Fruit fly (Drosophila melanogaster): ENCODE measurements around the gene CG6660.

CG6660 gene

DNA sequence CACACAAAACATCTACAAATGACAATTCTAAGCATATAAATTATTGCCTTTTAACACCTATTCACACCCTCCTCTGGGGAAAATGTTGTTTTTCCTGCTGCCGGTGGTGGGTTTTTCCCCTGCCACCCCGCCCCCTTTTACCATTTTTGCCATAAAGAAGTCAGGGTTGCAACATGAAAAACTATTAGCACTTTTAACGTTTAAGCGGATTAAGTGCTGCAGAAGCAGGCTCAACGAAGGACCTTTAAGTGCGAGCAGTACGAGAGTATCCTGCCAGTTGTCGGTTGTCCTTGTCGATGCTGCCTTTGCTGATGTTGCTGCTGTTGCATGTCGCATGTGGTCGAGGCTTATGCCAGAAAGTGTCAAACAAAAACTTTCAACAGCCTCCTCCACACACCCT lies 27.8 kb upstream of the CG6660 start:
- no peak for TF ChIP-seq bab1 (GFP tag; optimal IDR thresholded peaks at IDR 0.05)
- TF ChIP-seq Clk (GFP tag; optimal IDR thresholded peaks at IDR 0.05): no peak
- no peak for TF ChIP-seq kay (GFP tag; ENCODE audit: borderline replicate concordance)
- no peak for TF ChIP-seq CG7045 (GFP tag; optimal IDR thresholded peaks at IDR 0.05)
- TF ChIP-seq CG11617 (GFP tag; optimal IDR thresholded peaks at IDR 0.05): no peak
- TF ChIP-seq Crg-1 (GFP tag; optimal IDR thresholded peaks at IDR 0.05): no peak
- no peak for TF ChIP-seq pad (GFP tag; optimal IDR thresholded peaks at IDR 0.05)
- no peak for TF ChIP-seq Hr96 (GFP tag; optimal IDR thresholded peaks at IDR 0.05)
- TF ChIP-seq CG1620 (GFP tag; optimal IDR thresholded peaks at IDR 0.05): no peak
- TF ChIP-seq CG14711 (tag; optimal IDR thresholded peaks at IDR 0.05): no peak
- no peak for TF ChIP-seq ovo (GFP tag; optimal IDR thresholded peaks at IDR 0.05)
- TF ChIP-seq toe (GFP tag; optimal IDR thresholded peaks at IDR 0.05): no peak
- TF ChIP-seq CG7101 (tag; optimal IDR thresholded peaks at IDR 0.05): no peak
- TF ChIP-seq CG33017 (tag; optimal IDR thresholded peaks at IDR 0.05): no peak
- no peak for TF ChIP-seq CG5204 (GFP tag; optimal IDR thresholded peaks at IDR 0.05)
- TF ChIP-seq Mnt (GFP tag; optimal IDR thresholded peaks at IDR 0.05): no peak
- no peak for TF ChIP-seq tj (GFP tag; optimal IDR thresholded peaks at IDR 0.05)

DNA sequence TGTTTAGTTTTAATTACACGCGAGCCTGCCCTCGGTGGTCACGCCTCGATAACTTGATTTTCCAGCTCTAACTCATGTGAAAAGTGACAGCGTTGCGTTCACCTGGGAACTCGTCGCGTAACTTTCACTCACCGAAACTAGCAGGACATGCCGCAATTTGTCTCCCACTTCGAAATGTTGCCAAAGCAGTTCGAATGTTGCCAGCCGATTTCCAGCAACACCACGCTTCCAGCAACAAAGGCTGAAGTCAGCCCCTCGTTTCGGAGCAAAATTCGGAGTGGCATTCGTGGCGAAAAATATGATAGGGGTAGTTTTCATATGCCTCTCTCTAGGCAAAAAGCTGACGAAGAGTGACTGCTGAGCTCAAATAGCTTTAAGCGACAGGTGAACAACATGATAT lies 24.8 kb upstream of the CG6660 start:
- TF ChIP-seq pad (GFP tag; optimal IDR thresholded peaks at IDR 0.05): peak; percentile 43
- no peak for TF ChIP-seq bab1 (GFP tag; optimal IDR thresholded peaks at IDR 0.05)
- TF ChIP-seq CG33017 (tag; optimal IDR thresholded peaks at IDR 0.05): no peak

DNA sequence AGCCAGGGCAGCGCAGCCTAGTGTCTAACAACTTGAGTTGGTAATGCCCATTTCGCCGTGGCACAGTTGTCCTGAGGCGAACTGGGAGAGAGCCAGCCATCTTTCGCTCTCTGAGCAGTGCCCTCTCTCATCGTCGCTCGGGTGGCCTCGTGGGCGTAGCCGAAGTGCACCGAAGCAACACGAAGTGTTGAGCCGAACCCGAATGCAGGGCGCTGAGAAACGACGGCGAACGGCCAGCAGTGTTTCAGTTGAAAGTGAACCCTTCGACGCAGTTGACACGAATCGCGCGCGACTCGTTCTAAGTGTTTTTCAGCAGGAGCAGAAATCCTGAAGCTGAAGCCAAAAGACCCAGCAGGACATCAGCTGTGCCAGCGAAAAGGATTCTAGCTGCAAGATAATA lies 24.1 kb upstream of the CG6660 start, which contains the start of gene klg:
klg (plus strand) TSS at position 244 of the 400 bp plus-strand sequence.
- no peak for TF ChIP-seq kay (GFP tag; ENCODE audit: borderline replicate concordance)
- no peak for TF ChIP-seq Clk (GFP tag; optimal IDR thresholded peaks at IDR 0.05)
- no peak for TF ChIP-seq CG12768 (GFP tag; optimal IDR thresholded peaks at IDR 0.05)
- TF ChIP-seq Crg-1 (GFP tag; optimal IDR thresholded peaks at IDR 0.05): no peak
- no peak for TF ChIP-seq ovo (GFP tag; optimal IDR thresholded peaks at IDR 0.05)
- TF ChIP-seq Mnt (GFP tag; optimal IDR thresholded peaks at IDR 0.05): no peak
- no peak for TF ChIP-seq CG33017 (tag; optimal IDR thresholded peaks at IDR 0.05)
- TF ChIP-seq tj (GFP tag; optimal IDR thresholded peaks at IDR 0.05): no peak
- no peak for TF ChIP-seq CG1620 (GFP tag; optimal IDR thresholded peaks at IDR 0.05)
- TF ChIP-seq CG11617 (GFP tag; optimal IDR thresholded peaks at IDR 0.05): no peak
- TF ChIP-seq cnc (optimal IDR thresholded peaks at IDR 0.05): no peak
- TF ChIP-seq pad (GFP tag; optimal IDR thresholded peaks at IDR 0.05): no peak
- TF ChIP-seq cic (GFP tag; optimal IDR thresholded peaks at IDR 0.05): no peak
- TF ChIP-seq CG7101 (tag; optimal IDR thresholded peaks at IDR 0.05): no peak
- no peak for TF ChIP-seq CG14711 (tag; optimal IDR thresholded peaks at IDR 0.05)
- no peak for TF ChIP-seq Hr96 (GFP tag; optimal IDR thresholded peaks at IDR 0.05)

DNA sequence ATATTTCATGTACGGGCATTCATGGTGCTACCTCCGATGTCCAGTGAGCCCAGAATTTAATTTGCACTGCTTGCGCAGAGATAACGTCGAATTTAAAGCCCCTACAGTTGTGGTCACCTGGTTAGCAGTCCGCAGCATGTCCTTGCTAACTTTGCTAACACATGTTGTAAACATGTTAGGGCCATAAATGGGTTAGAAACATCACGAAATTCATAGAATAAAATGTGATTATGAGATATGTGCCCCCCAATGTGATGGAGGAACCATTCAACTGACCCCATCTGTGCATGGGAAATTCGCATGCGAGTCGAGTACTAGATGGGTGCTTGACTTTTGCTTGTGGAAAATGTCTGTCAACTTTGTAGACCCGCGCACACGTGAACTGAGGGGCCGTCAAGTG lies 12.1 kb upstream of the CG6660 start:
- TF ChIP-seq Hr96 (GFP tag; optimal IDR thresholded peaks at IDR 0.05): no peak
- TF ChIP-seq CG33017 (tag; optimal IDR thresholded peaks at IDR 0.05): no peak
- no peak for TF ChIP-seq CG1620 (GFP tag; optimal IDR thresholded peaks at IDR 0.05)
- no peak for TF ChIP-seq Crg-1 (GFP tag; optimal IDR thresholded peaks at IDR 0.05)
- TF ChIP-seq Mnt (GFP tag; optimal IDR thresholded peaks at IDR 0.05): no peak
- TF ChIP-seq kay (GFP tag; ENCODE audit: borderline replicate concordance): no peak
- TF ChIP-seq bab1 (GFP tag; optimal IDR thresholded peaks at IDR 0.05): no peak
- no peak for TF ChIP-seq CG12768 (GFP tag; optimal IDR thresholded peaks at IDR 0.05)
- TF ChIP-seq CG11617 (GFP tag; optimal IDR thresholded peaks at IDR 0.05): no peak
- TF ChIP-seq cic (GFP tag; optimal IDR thresholded peaks at IDR 0.05): no peak
- no peak for TF ChIP-seq pad (GFP tag; optimal IDR thresholded peaks at IDR 0.05)
- TF ChIP-seq CG14711 (tag; optimal IDR thresholded peaks at IDR 0.05): no peak
- no peak for TF ChIP-seq Clk (GFP tag; optimal IDR thresholded peaks at IDR 0.05)
- TF ChIP-seq ovo (GFP tag; optimal IDR thresholded peaks at IDR 0.05): no peak
- no peak for TF ChIP-seq toe (GFP tag; optimal IDR thresholded peaks at IDR 0.05)
- TF ChIP-seq CG7045 (GFP tag; optimal IDR thresholded peaks at IDR 0.05): no peak
- no peak for TF ChIP-seq CG5204 (GFP tag; optimal IDR thresholded peaks at IDR 0.05)
- TF ChIP-seq CG7101 (tag; optimal IDR thresholded peaks at IDR 0.05): no peak
- no peak for TF ChIP-seq tj (GFP tag; optimal IDR thresholded peaks at IDR 0.05)

DNA sequence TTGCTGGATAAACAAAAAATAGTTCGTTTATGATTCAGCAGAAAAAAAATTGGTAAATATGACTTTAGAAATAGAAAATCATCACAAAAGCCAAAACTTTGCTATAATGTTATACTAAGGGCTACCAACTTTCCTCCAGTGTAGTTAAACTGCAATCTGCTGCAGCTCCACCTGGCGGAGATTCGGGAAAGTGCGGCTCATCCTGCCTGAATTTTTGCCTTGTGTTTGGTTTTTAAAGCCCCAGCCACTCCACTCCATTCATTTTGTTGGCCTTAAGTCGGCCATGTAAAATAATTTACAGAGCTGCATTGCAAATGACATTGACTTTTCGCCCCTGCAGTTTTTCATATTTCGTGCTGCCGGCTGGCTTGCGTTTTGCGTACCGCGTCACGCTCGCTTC lies 42.1 kb downstream of the CG6660 start:
- TF ChIP-seq cic (GFP tag; optimal IDR thresholded peaks at IDR 0.05) (no peak), ovo (GFP tag; optimal IDR thresholded peaks at IDR 0.05) (no peak), Mnt (GFP tag; optimal IDR thresholded peaks at IDR 0.05) (no peak), CG7101 (tag; optimal IDR thresholded peaks at IDR 0.05) (no peak), CG7045 (GFP tag; optimal IDR thresholded peaks at IDR 0.05) (no peak), kay (GFP tag; ENCODE audit: borderline replicate concordance) (no peak), tj (GFP tag; optimal IDR thresholded peaks at IDR 0.05) (no peak), toe (GFP tag; optimal IDR thresholded peaks at IDR 0.05) (no peak), CG12768 (GFP tag; optimal IDR thresholded peaks at IDR 0.05) (no peak), CG11617 (GFP tag; optimal IDR thresholded peaks at IDR 0.05) (no peak), CG5204 (GFP tag; optimal IDR thresholded peaks at IDR 0.05) (no peak), Crg-1 (GFP tag; optimal IDR thresholded peaks at IDR 0.05) (no peak), CG33017 (tag; optimal IDR thresholded peaks at IDR 0.05) (no peak), bab1 (GFP tag; optimal IDR thresholded peaks at IDR 0.05) (no peak), pad (GFP tag; optimal IDR thresholded peaks at IDR 0.05) (no peak), CG1620 (GFP tag; optimal IDR thresholded peaks at IDR 0.05) (no peak), CG14711 (tag; optimal IDR thresholded peaks at IDR 0.05) (no peak), cnc (optimal IDR thresholded peaks at IDR 0.05) (no peak), Clk (GFP tag; optimal IDR thresholded peaks at IDR 0.05) (no peak), Hr96 (GFP tag; optimal IDR thresholded peaks at IDR 0.05) (no peak)

DNA sequence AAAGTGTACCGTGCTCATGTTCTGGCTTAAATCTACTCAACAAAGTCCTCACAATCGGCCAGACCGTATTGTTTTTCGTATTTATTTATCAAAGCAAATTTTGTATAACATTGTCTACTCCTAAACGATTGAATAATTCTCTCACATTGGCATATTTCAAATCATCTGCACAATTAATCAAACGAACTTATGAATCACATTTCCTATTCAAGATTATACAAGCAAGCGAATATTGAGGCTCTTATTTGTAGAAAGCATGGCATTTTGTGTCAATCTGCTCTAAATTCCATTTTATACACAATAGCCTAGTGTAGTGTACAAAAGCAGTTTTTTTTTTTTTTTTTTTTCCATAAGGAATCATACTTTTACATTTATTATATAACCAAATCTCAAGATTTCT lies 42.8 kb downstream of the CG6660 start, which contains the start of gene Tpl94D:
Tpl94D (plus strand) TSS at position 301 of the 400 bp plus-strand sequence.
- TF ChIP-seq bab1 (GFP tag; optimal IDR thresholded peaks at IDR 0.05) (no peak), Hr96 (GFP tag; optimal IDR thresholded peaks at IDR 0.05) (no peak), cic (GFP tag; optimal IDR thresholded peaks at IDR 0.05) (no peak), Mnt (GFP tag; optimal IDR thresholded peaks at IDR 0.05) (no peak), tj (GFP tag; optimal IDR thresholded peaks at IDR 0.05) (no peak), Crg-1 (GFP tag; optimal IDR thresholded peaks at IDR 0.05) (no peak), CG7101 (tag; optimal IDR thresholded peaks at IDR 0.05) (no peak), CG1620 (GFP tag; optimal IDR thresholded peaks at IDR 0.05) (no peak), CG5204 (GFP tag; optimal IDR thresholded peaks at IDR 0.05) (no peak), CG12768 (GFP tag; optimal IDR thresholded peaks at IDR 0.05) (no peak), ovo (GFP tag; optimal IDR thresholded peaks at IDR 0.05) (no peak), Clk (GFP tag; optimal IDR thresholded peaks at IDR 0.05) (no peak), pad (GFP tag; optimal IDR thresholded peaks at IDR 0.05) (no peak), CG11617 (GFP tag; optimal IDR thresholded peaks at IDR 0.05) (no peak), CG7045 (GFP tag; optimal IDR thresholded peaks at IDR 0.05) (no peak), kay (GFP tag; ENCODE audit: borderline replicate concordance) (no peak)
